Worm (Caenorhabditis elegans) whole organism, L3 larva: Measurements from ENCODE around the gene C12D5.9.

Source experiments
- R02D3.7 ChIP-seq: fragments of 150-350 bp; optimal IDR thresholded peaks from 2 replicates; lab custom pipeline; 2014; ENCODE audit warnings: missing biosample characterization, missing genetic modification characterization
- ZK546.5 ChIP-seq: sonication (generic microtip); optimal IDR thresholded peaks from 2 replicates; lab custom pipeline; 2017; ENCODE audit warnings: missing biosample characterization, missing genetic modification characterization
- ama-1 ChIP-seq: fragments of 150-350 bp; optimal IDR thresholded peaks from 2 replicates; lab custom pipeline; 2018
- ceh-16 ChIP-seq: sonication (generic microtip); optimal IDR thresholded peaks from 2 replicates; lab custom pipeline; 2017; ENCODE audit warnings: missing biosample characterization, missing genetic modification characterization
- ceh-82 ChIP-seq: fragments of 150-350 bp; optimal IDR thresholded peaks from 2 replicates; lab custom pipeline; 2014; ENCODE audit warnings: missing biosample characterization, missing genetic modification characterization
- ceh-9 ChIP-seq: sonication (generic microtip); optimal IDR thresholded peaks from 2 replicates; lab custom pipeline; 2018; ENCODE audit warnings: missing biosample characterization, missing genetic modification characterization
- daf-12 ChIP-seq: fragments of 150-350 bp; optimal IDR thresholded peaks from 2 replicates; lab custom pipeline; 2014; ENCODE audit warnings: missing biosample characterization, missing genetic modification reagents, missing genetic modification characterization
- egl-27 ChIP-seq: sonication (generic microtip); optimal IDR thresholded peaks from 4 replicates; lab custom pipeline; 2017; ENCODE audit warnings: missing biosample characterization, missing genetic modification reagents, missing genetic modification characterization
- egl-5 ChIP-seq: fragments of 150-350 bp; optimal IDR thresholded peaks from 2 replicates; lab custom pipeline; 2017; ENCODE audit warnings: missing biosample characterization, missing genetic modification reagents, missing genetic modification characterization, inconsistent platforms
- elt-1 ChIP-seq: fragments of 150-350 bp; optimal IDR thresholded peaks from 2 replicates; lab custom pipeline; 2014; ENCODE audit warnings: missing biosample characterization, missing genetic modification characterization
- elt-2 ChIP-seq: sonication (generic microtip); optimal IDR thresholded peaks from 2 replicates; lab custom pipeline; 2016; ENCODE audit warnings: missing genetic modification reagents, mild to moderate bottlenecking, missing genetic modification characterization, missing compliant biosample characterization
- elt-3 ChIP-seq, 3 experiments: fragments of 150-350 bp in 1 of 3; sonication (generic microtip) in 2 of 3; optimal IDR thresholded peaks; 2 replicates in 2 of 3; 4 replicates in 1 of 3; lab custom pipeline; 2014 to 2017; ENCODE audit warnings: missing biosample characterization in 3 of 3, missing genetic modification characterization in 3 of 3
- eor-1 ChIP-seq, 2 experiments: fragments of 150-350 bp; optimal IDR thresholded peaks; 2 replicates each; lab custom pipeline; 2014 to 2018; ENCODE audit warnings: missing biosample characterization in 2 of 2, missing genetic modification characterization in 2 of 2
- fkh-10 ChIP-seq: sonication (generic microtip); optimal IDR thresholded peaks from 2 replicates; lab custom pipeline; 2017; ENCODE audit warnings: missing biosample characterization, missing genetic modification reagents, missing genetic modification characterization
- hmg-11 ChIP-seq: sonication (generic microtip); optimal IDR thresholded peaks from 2 replicates; lab custom pipeline; 2016; ENCODE audit warnings: missing genetic modification characterization, missing compliant biosample characterization
- jun-1 ChIP-seq: fragments of 150-350 bp; optimal IDR thresholded peaks from 2 replicates; lab custom pipeline; 2014; ENCODE audit warnings: missing biosample characterization, missing genetic modification reagents, missing genetic modification characterization
- lin-15B ChIP-seq: fragments of 150-350 bp; optimal IDR thresholded peaks from 2 replicates; lab custom pipeline; 2014; ENCODE audit warnings: missing biosample characterization, missing genetic modification characterization
- lin-39 ChIP-seq: fragments of 150-350 bp; optimal IDR thresholded peaks from 2 replicates; lab custom pipeline; 2018; ENCODE audit warnings: missing biosample characterization, missing genetic modification reagents, missing genetic modification characterization
- lsy-12 ChIP-seq: sonication (generic microtip); optimal IDR thresholded peaks from 2 replicates; lab custom pipeline; 2016; ENCODE audit warnings: mild to moderate bottlenecking, missing genetic modification characterization, missing compliant biosample characterization
- mdl-1 ChIP-seq: fragments of 150-350 bp; optimal IDR thresholded peaks from 2 replicates; lab custom pipeline; 2014; ENCODE audit warnings: missing biosample characterization, missing genetic modification characterization
- mml-1 ChIP-seq: fragments of 150-350 bp; sonication (generic microtip); optimal IDR thresholded peaks from 3 replicates; lab custom pipeline; 2014; ENCODE audit warnings: missing biosample characterization, missing genetic modification characterization
- nfya-1 ChIP-seq: sonication (generic microtip); optimal IDR thresholded peaks from 2 replicates; lab custom pipeline; 2017; ENCODE audit warnings: missing genetic modification characterization, mild to moderate bottlenecking, missing compliant biosample characterization, antibody characterized with exemption, moderate library complexity; ENCODE audit not compliant: insufficient read depth
- nhr-11 ChIP-seq: fragments of 150-350 bp; optimal IDR thresholded peaks from 2 replicates; lab custom pipeline; 2014; ENCODE audit warnings: missing biosample characterization, missing genetic modification characterization
- nhr-12 ChIP-seq: fragments of 150-350 bp; optimal IDR thresholded peaks from 2 replicates; lab custom pipeline; 2014; ENCODE audit warnings: missing biosample characterization, missing genetic modification characterization
- nhr-23 ChIP-seq: fragments of 150-350 bp; optimal IDR thresholded peaks from 2 replicates; lab custom pipeline; 2014; ENCODE audit warnings: missing biosample characterization, missing genetic modification reagents, missing genetic modification characterization
- nhr-237 ChIP-seq: fragments of 150-350 bp; optimal IDR thresholded peaks from 2 replicates; lab custom pipeline; 2014; ENCODE audit warnings: missing biosample characterization, missing genetic modification characterization
- nhr-25 ChIP-seq: sonication (generic microtip); optimal IDR thresholded peaks from 2 replicates; lab custom pipeline; 2017; ENCODE audit warnings: missing biosample characterization, missing genetic modification characterization
- nhr-28 ChIP-seq: fragments of 150-350 bp; optimal IDR thresholded peaks from 2 replicates; lab custom pipeline; 2014; ENCODE audit warnings: missing biosample characterization, missing genetic modification characterization
- nhr-43 ChIP-seq: sonication (generic microtip); optimal IDR thresholded peaks from 2 replicates; lab custom pipeline; 2016; ENCODE audit warnings: mild to moderate bottlenecking, missing genetic modification characterization, missing compliant biosample characterization; ENCODE audit not compliant: poor library complexity, severe bottlenecking
- nhr-67 ChIP-seq: fragments of 150-350 bp; optimal IDR thresholded peaks from 2 replicates; lab custom pipeline; 2014; ENCODE audit warnings: missing biosample characterization, missing genetic modification characterization
- nhr-76 ChIP-seq: fragments of 150-350 bp; sonication (generic microtip); optimal IDR thresholded peaks from 5 replicates; lab custom pipeline; 2014; ENCODE audit warnings: missing biosample characterization, missing genetic modification characterization
- nhr-77 ChIP-seq: fragments of 150-350 bp; optimal IDR thresholded peaks from 2 replicates; lab custom pipeline; 2014; ENCODE audit warnings: missing biosample characterization, missing genetic modification characterization
- pha-4 ChIP-seq: fragments of 150-350 bp; optimal IDR thresholded peaks from 2 replicates; lab custom pipeline; 2014; ENCODE audit warnings: missing biosample characterization, missing genetic modification reagents, missing genetic modification characterization
- pqm-1 ChIP-seq: fragments of 150-350 bp; optimal IDR thresholded peaks from 2 replicates; lab custom pipeline; 2017; ENCODE audit warnings: missing biosample characterization, missing genetic modification characterization, inconsistent platforms
- sea-2 ChIP-seq: fragments of 150-350 bp; sonication (generic microtip); optimal IDR thresholded peaks from 4 replicates; lab custom pipeline; 2014; ENCODE audit warnings: missing biosample characterization, missing genetic modification reagents, missing genetic modification characterization
- snpc-4 ChIP-seq: fragments of 150-350 bp; optimal IDR thresholded peaks from 2 replicates; lab custom pipeline; 2014; ENCODE audit warnings: missing biosample characterization, missing genetic modification characterization
- tbx-2 ChIP-seq: sonication (generic microtip); optimal IDR thresholded peaks from 2 replicates; lab custom pipeline; 2016; ENCODE audit warnings: mild to moderate bottlenecking, missing genetic modification characterization, missing compliant biosample characterization
- unc-39 ChIP-seq: sonication (generic microtip); optimal IDR thresholded peaks from 4 replicates; lab custom pipeline; 2017; ENCODE audit warnings: missing biosample characterization, missing genetic modification characterization
- unc-62 ChIP-seq: fragments of 150-350 bp; sonication (generic microtip); optimal IDR thresholded peaks from 4 replicates; lab custom pipeline; 2014; ENCODE audit warnings: missing biosample characterization, missing genetic modification reagents, missing genetic modification characterization
- zag-1 ChIP-seq: fragments of 150-350 bp; optimal IDR thresholded peaks from 2 replicates; lab custom pipeline; 2014; ENCODE audit warnings: missing biosample characterization, missing genetic modification characterization
- ztf-11 ChIP-seq: fragments of 150-350 bp; optimal IDR thresholded peaks from 2 replicates; lab custom pipeline; 2014; ENCODE audit warnings: missing biosample characterization, missing genetic modification characterization

C12D5.9 gene

DNA sequence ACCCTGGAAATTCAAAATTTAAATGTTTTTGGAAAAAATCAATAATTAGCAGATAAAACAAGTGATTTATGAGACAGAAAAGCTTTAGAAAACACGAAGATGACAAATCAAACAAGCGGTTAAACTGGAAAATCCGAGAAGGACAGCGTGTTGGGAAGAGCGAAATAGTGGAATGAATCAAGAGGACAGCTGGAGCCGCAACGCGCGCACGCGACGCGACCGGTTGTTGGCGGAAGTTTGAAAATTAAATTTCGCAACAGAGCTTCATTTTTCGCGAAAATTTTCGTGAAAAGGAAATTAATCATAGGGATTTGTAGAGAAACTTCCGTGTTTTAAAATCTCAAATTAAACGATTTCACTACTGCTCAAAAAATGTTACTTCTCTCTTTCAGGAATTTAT is 45.1 kb upstream of the C12D5.9 start, which contains the start of gene clic-1 (continued):
- TF ChIP-seq ceh-82 (tag; lab: Kevin White, UChicago) (no peak), snpc-4 (tag; lab: Kevin White, UChicago) (peak; percentile 7)

DNA sequence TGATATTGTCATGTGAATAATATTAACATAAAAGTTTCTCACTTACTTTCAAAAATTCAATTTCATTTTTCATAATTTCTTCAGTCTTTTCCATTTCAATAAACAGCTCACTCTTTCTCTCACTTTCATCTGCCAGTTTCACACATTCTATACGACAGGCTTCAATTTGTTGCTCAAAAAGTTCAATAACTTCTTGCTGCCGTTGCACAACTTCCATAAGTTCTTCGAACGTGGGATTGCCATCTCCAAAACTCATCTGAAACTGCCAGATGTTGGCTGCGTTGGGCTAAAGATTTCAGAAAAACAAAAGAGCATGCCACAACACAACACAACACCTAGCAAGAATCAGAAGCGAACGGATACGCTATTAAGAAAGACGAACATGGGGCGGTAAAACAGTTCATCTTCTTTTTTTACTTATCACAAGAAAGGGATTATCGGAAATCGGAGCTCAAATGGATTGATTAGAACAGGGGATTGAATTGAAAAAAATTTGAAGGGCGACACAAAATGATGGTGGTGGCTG is 43.5 kb upstream of the C12D5.9 start:
- TF ChIP-seq R02D3.7 (no peak), nhr-25 (tag; lab: Kevin White, UChicago) (no peak), hmg-11 (tag; lab: Kevin White, UChicago) (no peak), elt-2 (tag; lab: Kevin White, UChicago) (no peak), elt-1 (tag; lab: Kevin White, UChicago) (no peak)
- TF ChIP-seq, all 47 proteins: peak for 0

ce11 chrV:7730488-7730887 is 40.7 kb upstream of the C12D5.9 start:
- TF ChIP-seq ceh-9 (tag; lab: Kevin White, UChicago) (no peak), egl-5 (tag; lab: Kevin White, UChicago) (no peak), nfya-1 (tag; lab: Kevin White, UChicago) (peak; percentile 45), elt-2 (tag; lab: Kevin White, UChicago) (peak; percentile 21), nhr-25 (tag; lab: Kevin White, UChicago) (peak; percentile 61), jun-1 (tag; lab: Kevin White, UChicago) (peak; percentile 31), unc-62 (GFP tag; lab: Kevin White, UChicago) (no peak), lsy-12 (tag; lab: Kevin White, UChicago) (peak; percentile 40), nhr-23 (peak; percentile 22), nhr-28 (tag; lab: Kevin White, UChicago) (no peak), daf-12 (no peak), mdl-1 (tag; lab: Kevin White, UChicago) (no peak), elt-3 (tag; optimal IDR thresholded peaks at IDR 0.05; lab: Kevin White, UChicago) (peak in 1 of 3 experiments; percentile 12), nhr-12 (no peak), pha-4 (tag; lab: Kevin White, UChicago) (peak; percentile 63)
- TF ChIP-seq, all 47 proteins: peak for 8

DNA sequence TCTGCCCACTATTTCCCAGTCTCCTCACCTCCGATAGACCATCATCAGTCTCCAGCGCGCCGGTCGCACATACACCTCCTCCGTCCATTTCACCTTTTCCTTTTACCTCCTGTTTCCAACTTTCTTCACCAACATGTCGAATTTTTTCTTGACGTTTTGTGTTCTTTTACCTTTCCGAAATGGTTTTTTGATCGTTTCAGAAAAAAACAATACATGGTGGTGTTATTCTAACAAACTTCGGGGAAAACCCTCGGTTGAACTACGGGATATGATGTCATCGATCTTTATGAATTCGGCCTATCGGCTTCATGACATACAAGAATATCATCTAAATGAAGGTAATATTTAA is 38.9 kb upstream of the C12D5.9 start, which contains the start of gene Y97E10C.1:
TSS of gene Y97E10C.1 (plus strand) at position 201 of the 349 bp plus-strand sequence.
- TF ChIP-seq unc-39 (tag; lab: Kevin White, UChicago) (no peak), elt-1 (tag; lab: Kevin White, UChicago) (no peak), zag-1 (tag; lab: Kevin White, UChicago) (no peak), nhr-77 (tag; lab: Kevin White, UChicago) (no peak), ceh-16 (no peak), R02D3.7 (no peak), nhr-12 (no peak), jun-1 (tag; lab: Kevin White, UChicago) (no peak), nhr-67 (tag; lab: Kevin White, UChicago) (no peak), pqm-1 (no peak), ztf-11 (tag; lab: Kevin White, UChicago) (no peak), unc-62 (GFP tag; lab: Kevin White, UChicago) (no peak), lin-39 (tag; lab: Kevin White, UChicago) (no peak), egl-27 (tag; lab: Kevin White, UChicago) (no peak)

DNA sequence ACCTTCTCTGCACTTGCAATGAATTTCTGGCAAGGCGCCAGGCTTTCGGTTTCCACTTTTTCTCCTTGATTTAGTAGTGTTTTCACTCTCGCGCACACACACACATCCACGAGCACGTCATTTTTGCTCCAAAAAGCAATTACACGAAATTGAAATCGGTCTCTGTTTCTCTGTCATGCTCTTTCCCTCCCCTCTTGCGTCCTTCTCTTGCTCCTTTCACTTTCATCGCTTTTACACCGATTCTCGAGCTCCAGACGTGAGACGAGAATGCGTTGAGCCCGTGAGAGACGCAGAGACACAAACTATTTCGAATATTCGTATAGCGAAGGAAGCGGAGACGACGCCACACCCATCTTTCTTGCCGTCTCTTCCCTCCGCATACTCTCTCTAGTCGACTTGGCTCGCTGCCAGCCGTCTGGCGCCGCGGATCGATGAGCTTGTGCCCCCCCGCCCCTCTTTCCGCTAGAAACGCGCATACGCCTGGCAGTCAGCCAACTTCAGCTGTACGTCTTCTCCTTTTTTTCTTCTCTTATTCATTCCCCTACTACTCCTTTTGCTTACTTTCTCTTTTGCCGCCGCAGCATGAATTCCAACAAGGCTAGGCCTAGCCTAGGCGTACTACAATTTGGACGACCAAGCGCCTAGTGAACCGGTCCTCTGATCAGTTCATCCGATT is 38.4 kb upstream of the C12D5.9 start:
- TF ChIP-seq lsy-12 (tag; lab: Kevin White, UChicago) (peak; percentile 50), fkh-10 (peak; percentile 72), R02D3.7 (peak; percentile 5), snpc-4 (tag; lab: Kevin White, UChicago) (no peak), sea-2 (peak; percentile 16), nhr-43 (tag; lab: Kevin White, UChicago) (no peak), hmg-11 (tag; lab: Kevin White, UChicago) (peak; percentile 80), nhr-23 (peak; percentile 53), nhr-76 (no peak), nhr-28 (tag; lab: Kevin White, UChicago) (no peak), ZK546.5 (tag; lab: Kevin White, UChicago) (no peak), ztf-11 (tag; lab: Kevin White, UChicago) (no peak), nhr-67 (tag; lab: Kevin White, UChicago) (no peak), ceh-16 (no peak), nhr-12 (no peak), nhr-237 (tag; lab: Kevin White, UChicago) (no peak), unc-62 (GFP tag; lab: Kevin White, UChicago) (no peak), lin-15B (peak; percentile 56), ama-1 (lab: Kevin White, UChicago) (no peak), tbx-2 (tag; lab: Kevin White, UChicago) (peak; percentile 91), nfya-1 (tag; lab: Kevin White, UChicago) (peak; percentile 89), pqm-1 (peak; percentile 18), egl-27 (tag; lab: Kevin White, UChicago) (no peak), mml-1 (tag; lab: Kevin White, UChicago) (no peak), pha-4 (tag; lab: Kevin White, UChicago) (peak; percentile 26), nhr-11 (tag; lab: Kevin White, UChicago) (peak; percentile 46), eor-1 (tag; optimal IDR thresholded peaks at IDR 0.05; lab: Kevin White, UChicago) (no peak)
